Fruit fly (Drosophila melanogaster) whole organism, embryonic: ENCODE measurements around the gene Dic1.

ENCODE experiments used
- Aef1 ChIP-seq: fragments of 200-800 bp; sonication (Bioruptor generic); IDR thresholded peaks from 3 replicates; pipeline ENCODE4 v1.3.6; 2022; ENCODE audit warnings: missing biosample characterization, missing genetic modification characterization
- Atf-2 ChIP-seq: fragments of 200-800 bp; sonication (Bioruptor generic); optimal IDR thresholded peaks from 2 replicates; lab custom pipeline; 2016; ENCODE audit warnings: missing biosample characterization, missing genetic modification characterization
- Blimp-1 ChIP-seq: fragments of 200-800 bp; sonication (Bioruptor generic); optimal IDR thresholded peaks from 3 replicates; lab custom pipeline; 2018; ENCODE audit warnings: missing biosample characterization, missing genetic modification characterization, mild to moderate bottlenecking, moderate library complexity, missing genetic modification reagents
- CG11093 ChIP-seq: fragments of 200-800 bp; sonication (Bioruptor generic); IDR thresholded peaks from 3 replicates; pipeline ENCODE4 v1.3.6; 2022; ENCODE audit warnings: missing biosample characterization, missing genetic modification characterization
- CG11398 ChIP-seq: fragments of 200-800 bp; sonication (Bioruptor generic); optimal IDR thresholded peaks from 2 replicates; lab custom pipeline; 2016; ENCODE audit warnings: missing biosample characterization, missing genetic modification characterization
- CG11560 ChIP-seq: fragments of 200-800 bp; sonication (Bioruptor generic); IDR thresholded peaks from 3 replicates; pipeline ENCODE4 v1.3.6; 2022; ENCODE audit warnings: missing biosample characterization, missing genetic modification characterization
- CG13296 ChIP-seq: fragments of 200-800 bp; sonication (Bioruptor generic); optimal IDR thresholded peaks from 3 replicates; lab custom pipeline; 2018; ENCODE audit warnings: missing biosample characterization, mild to moderate bottlenecking, missing genetic modification characterization
- CG14441 ChIP-seq: fragments of 200-800 bp; sonication (Bioruptor generic); IDR thresholded peaks from 2 replicates; pipeline ENCODE4 v1.3.6; 2022; ENCODE audit warnings: missing biosample characterization, missing genetic modification characterization
- CG14860 ChIP-seq: fragments of 200-800 bp; sonication (Bioruptor generic); IDR thresholded peaks from 3 replicates; pipeline ENCODE4 v1.3.6; 2022; ENCODE audit warnings: missing biosample characterization, missing genetic modification characterization; ENCODE audit not compliant: partially characterized antibody
- CG18619 ChIP-seq: fragments of 200-800 bp; sonication (Bioruptor generic); optimal IDR thresholded peaks from 3 replicates; lab custom pipeline; 2017; ENCODE audit warnings: missing biosample characterization, mild to moderate bottlenecking, missing genetic modification characterization
- CG3281 ChIP-seq: fragments of 200-800 bp; sonication (Bioruptor generic); optimal IDR thresholded peaks from 3 replicates; lab custom pipeline; 2017; ENCODE audit warnings: missing biosample characterization, mild to moderate bottlenecking, missing genetic modification characterization
- CG3847 ChIP-seq: fragments of 200-800 bp; sonication (Bioruptor generic); IDR thresholded peaks from 2 replicates; pipeline ENCODE4 v1.3.6; 2022; ENCODE audit warnings: missing biosample characterization, missing genetic modification characterization
- CG6683 ChIP-seq: fragments of 200-800 bp; sonication (Bioruptor generic); optimal IDR thresholded peaks from 2 replicates; lab custom pipeline; 2017; ENCODE audit warnings: missing biosample characterization, mild to moderate bottlenecking, missing genetic modification characterization, missing genetic modification reagents
- CG6791 ChIP-seq: fragments of 200-800 bp; sonication (Bioruptor generic); IDR thresholded peaks from 3 replicates; pipeline ENCODE4 v1.3.6; 2022; ENCODE audit warnings: missing biosample characterization, missing genetic modification characterization; ENCODE audit not compliant: partially characterized antibody
- CG6813 ChIP-seq: fragments of 200-800 bp; sonication (Bioruptor generic); optimal IDR thresholded peaks from 2 replicates; lab custom pipeline; 2017; ENCODE audit warnings: missing biosample characterization, missing genetic modification characterization, mild to moderate bottlenecking, moderate library complexity, missing genetic modification reagents
- CG8359 ChIP-seq: fragments of 200-800 bp; sonication (Bioruptor generic); optimal IDR thresholded peaks from 2 replicates; lab custom pipeline; 2017; ENCODE audit warnings: missing biosample characterization, mild to moderate bottlenecking, missing genetic modification characterization, borderline replicate concordance
- CG8388 ChIP-seq: fragments of 200-800 bp; sonication (Bioruptor generic); optimal IDR thresholded peaks from 2 replicates; lab custom pipeline; 2019; ENCODE audit warnings: missing biosample characterization, mild to moderate bottlenecking, missing genetic modification characterization, moderate library complexity
- CG9727 ChIP-seq: fragments of 200-800 bp; sonication (Bioruptor generic); optimal IDR thresholded peaks from 3 replicates; lab custom pipeline; 2017; ENCODE audit warnings: missing biosample characterization, mild to moderate bottlenecking, missing genetic modification characterization
- Dbx ChIP-seq: fragments of 200-800 bp; sonication (Bioruptor generic); IDR thresholded peaks from 3 replicates; pipeline ENCODE4 v1.3.6; 2022; ENCODE audit warnings: missing biosample characterization, missing genetic modification characterization
- Dip3 ChIP-seq: fragments of 200-800 bp; sonication (Bioruptor generic); optimal IDR thresholded peaks from 3 replicates; lab custom pipeline; 2016; ENCODE audit warnings: missing biosample characterization, missing genetic modification characterization
- Dll ChIP-seq: fragments of 200-800 bp; sonication (Bioruptor generic); IDR thresholded peaks from 4 replicates; pipeline ENCODE4 v1.3.6; 2022; ENCODE audit warnings: missing biosample characterization, missing genetic modification characterization; ENCODE audit not compliant: partially characterized antibody
- Doc2 ChIP-seq: fragments of 200-800 bp; sonication (Bioruptor generic); IDR thresholded peaks from 2 replicates; pipeline ENCODE4 v1.3.6; 2022; ENCODE audit warnings: missing biosample characterization, missing genetic modification characterization
- Drgx ChIP-seq: fragments of 200-800 bp; sonication (Bioruptor generic); IDR thresholded peaks from 2 replicates; pipeline ENCODE4 v1.3.6; 2022; ENCODE audit warnings: missing biosample characterization, missing genetic modification characterization
- Ets97D ChIP-seq: fragments of 200-800 bp; sonication (Bioruptor generic); optimal IDR thresholded peaks from 3 replicates; lab custom pipeline; 2016; ENCODE audit warnings: missing biosample characterization, missing genetic modification characterization
- Fer3 ChIP-seq: fragments of 200-800 bp; sonication (Bioruptor generic); optimal IDR thresholded peaks from 2 replicates; lab custom pipeline; 2018; ENCODE audit warnings: missing biosample characterization, mild to moderate bottlenecking, missing genetic modification characterization, moderate library complexity
- MTF-1 ChIP-seq: fragments of 200-800 bp; sonication (Bioruptor generic); optimal IDR thresholded peaks from 2 replicates; lab custom pipeline; 2018; ENCODE audit warnings: missing biosample characterization, mild to moderate bottlenecking, missing genetic modification characterization, borderline replicate concordance
- NK7.1 ChIP-seq: fragments of 200-800 bp; sonication (Bioruptor generic); optimal IDR thresholded peaks from 3 replicates; lab custom pipeline; 2016; ENCODE audit warnings: missing biosample characterization, missing genetic modification characterization
- Sox100B ChIP-seq: fragments of 200-800 bp; sonication (Bioruptor generic); optimal IDR thresholded peaks from 3 replicates; lab custom pipeline; 2018; ENCODE audit warnings: missing biosample characterization, mild to moderate bottlenecking, missing genetic modification characterization
- Taf1 ChIP-seq: fragments of 200-800 bp; sonication (Bioruptor generic); IDR thresholded peaks from 2 replicates; pipeline ENCODE4 v1.3.6; 2022; ENCODE audit warnings: missing biosample characterization, missing genetic modification characterization
- Tbp ChIP-seq: fragments of >200 bp; optimal IDR thresholded peaks from 2 replicates; lab custom pipeline; 2018; ENCODE audit warnings: missing biosample characterization, missing genetic modification characterization
- aop ChIP-seq: fragments of 200-800 bp; sonication (Bioruptor generic); IDR thresholded peaks from 2 replicates; pipeline ENCODE4 v1.3.6; 2022; ENCODE audit warnings: missing biosample characterization, missing genetic modification characterization
- danr ChIP-seq: fragments of 200-800 bp; sonication (Bioruptor generic); IDR thresholded peaks from 2 replicates; pipeline ENCODE4 v1.3.6; 2022; ENCODE audit warnings: missing biosample characterization, missing genetic modification characterization
- disco-r ChIP-seq: fragments of 200-800 bp; sonication (Bioruptor generic); optimal IDR thresholded peaks from 2 replicates; lab custom pipeline; 2016; ENCODE audit warnings: missing biosample characterization, missing genetic modification characterization
- dpn ChIP-seq, 2 experiments: fragments of 200-800 bp; sonication (Bioruptor generic); optimal IDR thresholded peaks; 3 replicates each; lab custom pipeline; 2016; ENCODE audit warnings: missing biosample characterization in 2 of 2, missing genetic modification characterization in 2 of 2
- fd96Cb ChIP-seq: fragments of 200-800 bp; sonication (Bioruptor generic); optimal IDR thresholded peaks from 2 replicates; lab custom pipeline; 2018; ENCODE audit warnings: missing biosample characterization, mild to moderate bottlenecking, missing genetic modification characterization, moderate library complexity
- jigr1 ChIP-seq: fragments of 200-800 bp; sonication (Bioruptor generic); IDR thresholded peaks from 3 replicates; pipeline ENCODE4 v1.3.6; 2022; ENCODE audit warnings: missing biosample characterization, missing genetic modification characterization
- nmo ChIP-seq: fragments of 200-800 bp; sonication (Bioruptor generic); optimal IDR thresholded peaks from 2 replicates; lab custom pipeline; 2018; ENCODE audit warnings: missing biosample characterization, mild to moderate bottlenecking, missing genetic modification characterization, moderate library complexity
- nom ChIP-seq: fragments of 200-800 bp; sonication (Bioruptor generic); optimal IDR thresholded peaks from 2 replicates; lab custom pipeline; 2017; ENCODE audit warnings: missing biosample characterization, missing genetic modification characterization, mild to moderate bottlenecking, moderate library complexity, missing genetic modification reagents
- rib ChIP-seq: fragments of 200-800 bp; sonication (Bioruptor generic); IDR thresholded peaks from 2 replicates; pipeline ENCODE4 v1.3.6; 2022; ENCODE audit warnings: missing biosample characterization, missing genetic modification characterization
- salm ChIP-seq: fragments of 200-800 bp; sonication (Bioruptor generic); optimal IDR thresholded peaks from 2 replicates; lab custom pipeline; 2018; ENCODE audit warnings: missing biosample characterization, mild to moderate bottlenecking, missing genetic modification characterization
- sim ChIP-seq: fragments of 200-800 bp; sonication (Bioruptor generic); IDR thresholded peaks from 2 replicates; pipeline ENCODE4 v1.3.6; 2022; ENCODE audit warnings: missing biosample characterization, missing genetic modification characterization
- slp2 ChIP-seq: fragments of 200-800 bp; sonication (Bioruptor generic); optimal IDR thresholded peaks from 2 replicates; lab custom pipeline; 2016; ENCODE audit warnings: missing biosample characterization, missing genetic modification characterization
- so ChIP-seq: fragments of 200-800 bp; sonication (Bioruptor generic); IDR thresholded peaks from 3 replicates; pipeline ENCODE4 v1.3.6; 2022; ENCODE audit warnings: missing biosample characterization, missing genetic modification characterization
- tio ChIP-seq: fragments of 200-800 bp; sonication (Bioruptor generic); optimal IDR thresholded peaks from 2 replicates; lab custom pipeline; 2017; ENCODE audit warnings: missing biosample characterization, missing genetic modification characterization, inconsistent platforms
- trh ChIP-seq: fragments of 200-800 bp; sonication (Bioruptor generic); optimal IDR thresholded peaks from 2 replicates; lab custom pipeline; 2016; ENCODE audit warnings: missing biosample characterization, missing genetic modification characterization
- unc-4 ChIP-seq: fragments of 200-800 bp; sonication (Bioruptor generic); IDR thresholded peaks from 2 replicates; pipeline ENCODE4 v1.3.6; 2022; ENCODE audit warnings: missing biosample characterization, missing genetic modification characterization; ENCODE audit not compliant: partially characterized antibody
- usp ChIP-seq: fragments of >200 bp; optimal IDR thresholded peaks from 2 replicates; lab custom pipeline; 2017; ENCODE audit warnings: missing biosample characterization, missing genetic modification characterization
- zen2 ChIP-seq: fragments of 200-800 bp; sonication (Bioruptor generic); IDR thresholded peaks from 3 replicates; pipeline ENCODE4 v1.3.6; 2022; ENCODE audit warnings: missing biosample characterization, missing genetic modification characterization; ENCODE audit not compliant: partially characterized antibody

Gene Dic1

dm6 chr3R:13366561-13367518, 2.1 kb downstream of the Dic1 start, which contains the start of gene Elp6 (continued):
- TF ChIP-seq CG6791 (GFP tag; lab: Robert Waterston, UW) = no peak
- TF ChIP-seq CG8388 (GFP tag; lab: Kevin White, UChicago) = peak; percentile 36
- peak; percentile 83 for TF ChIP-seq CG9727 (GFP tag; lab: Kevin White, UChicago)
- no peak for TF ChIP-seq CG14860 (GFP tag; lab: Robert Waterston, UW)
- no peak for TF ChIP-seq Tbp
- peak; percentile 81 for TF ChIP-seq Sox100B
- no peak for TF ChIP-seq nom (GFP tag; lab: Kevin White, UChicago)
- peak; percentile 65 for TF ChIP-seq Fer3
- peak; percentile 4 for TF ChIP-seq NK7.1 (GFP tag; lab: Kevin White, UChicago)
- TF ChIP-seq Doc2 (GFP tag; lab: Robert Waterston, UW) = no peak
- TF ChIP-seq CG11093 (GFP tag; lab: Robert Waterston, UW) = 0 out of 3 replicates have a peak, but pooled peaks have one; percentile 31
- TF ChIP-seq CG13296 (GFP tag; lab: Kevin White, UChicago) = peak; percentile 49
- TF ChIP-seq CG6813 (GFP tag; lab: Kevin White, UChicago) = peak; percentile 14
- TF ChIP-seq salm (tag; lab: Kevin White, UChicago) = no peak
- 0 out of 2 replicates have a peak, but pooled peaks have one; percentile 43 for TF ChIP-seq danr
- peak; percentile 32; the same call in 1 of the 3 replicates for TF ChIP-seq CG11560
- peak; percentile 63 for TF ChIP-seq Drgx (GFP tag; lab: Robert Waterston, UW)
- peak; percentile 45 for TF ChIP-seq CG11398 (GFP tag; lab: Kevin White, UChicago)
- TF ChIP-seq slp2 (GFP tag; lab: Kevin White, UChicago) = peak; percentile 53
- peak; percentile 21 for TF ChIP-seq Ets97D
- peak; percentile 49 for TF ChIP-seq fd96Cb (tag; lab: Kevin White, UChicago)
- no peak for TF ChIP-seq jigr1 (GFP tag; lab: Robert Waterston, UW)
- peak; percentile 48 for TF ChIP-seq Blimp-1 (GFP tag; lab: Kevin White, UChicago)
- TF ChIP-seq usp (GFP tag; lab: Kevin White, UChicago) = no peak
- peak; percentile 42 to 72 for TF ChIP-seq dpn (GFP tag; optimal IDR thresholded peaks at IDR 0.05; lab: Kevin White, UChicago)
- peak; percentile 51 for TF ChIP-seq disco-r (GFP tag; lab: Kevin White, UChicago)
- peak; percentile 33 for TF ChIP-seq trh (GFP tag; lab: Kevin White, UChicago)
- no peak for TF ChIP-seq Dll (GFP tag; lab: Robert Waterston, UW)
- peak; percentile 81 for TF ChIP-seq CG18619 (GFP tag; lab: Kevin White, UChicago)
- TF ChIP-seq tio (GFP tag; lab: Kevin White, UChicago) = peak; percentile 82
- no peak for TF ChIP-seq aop
- peak; percentile 36; the same call in 1 of the 3 replicates for TF ChIP-seq so
- peak; percentile 62 for TF ChIP-seq nmo (GFP tag; lab: Kevin White, UChicago)
- TF ChIP-seq sim (GFP tag; lab: Robert Waterston, UW) = no peak
- peak; percentile 53; the same call in 2 of the 3 replicates for TF ChIP-seq Dbx (GFP tag; lab: Robert Waterston, UW)
- TF ChIP-seq rib (GFP tag; lab: Robert Waterston, UW) = no peak
- no peak; the same call in 1 of the 2 replicates for TF ChIP-seq unc-4 (GFP tag; lab: Robert Waterston, UW)
- peak; percentile 32; the same call in 1 of the 2 replicates for TF ChIP-seq CG3847 (GFP tag; lab: Robert Waterston, UW)
- TF ChIP-seq Dip3 (GFP tag; lab: Kevin White, UChicago) = peak; percentile 47
- TF ChIP-seq Atf-2 (GFP tag; lab: Kevin White, UChicago) = peak; percentile 58
- peak; percentile 62; the same call in 1 of the 2 replicates for TF ChIP-seq CG14441
- TF ChIP-seq zen2 (GFP tag; lab: Robert Waterston, UW) = no peak
- TF ChIP-seq MTF-1 (GFP tag; lab: Kevin White, UChicago) = no peak
- no peak for TF ChIP-seq Taf1 (GFP tag; lab: Robert Waterston, UW)
- TF ChIP-seq CG3281 = peak; percentile 83
- TF ChIP-seq CG6683 (GFP tag; lab: Kevin White, UChicago) = peak; percentile 19
- no peak for TF ChIP-seq CG8359 (GFP tag; lab: Kevin White, UChicago)
- TF ChIP-seq Aef1 = peak; percentile 63
